Worm (Caenorhabditis elegans): Measurements from ENCODE around the gene ZC404.1.

DNA sequence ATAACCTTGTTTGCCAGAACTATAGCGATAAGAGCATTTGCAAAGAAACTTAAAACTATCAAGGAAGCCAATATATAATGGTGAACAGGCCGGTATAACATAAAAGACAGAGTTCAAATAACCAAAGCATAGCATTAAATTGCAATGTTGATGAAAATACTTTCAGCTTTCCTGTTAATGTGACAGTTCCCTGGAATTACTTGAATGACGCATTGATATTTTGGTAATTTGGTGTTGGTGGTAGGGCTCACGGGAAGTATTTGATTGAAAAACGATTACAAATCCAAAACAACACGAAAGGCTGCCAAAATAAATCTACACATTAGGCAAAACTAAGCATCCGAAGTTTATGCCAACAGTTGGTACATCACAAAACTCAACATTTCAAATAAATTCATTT lies 15.0 kb downstream of the ZC404.1 start, which contains the start of gene dmsr-16:
- TF ChIP-seq W03F9.2 (tag; optimal IDR thresholded peaks at IDR 0.05) (no peak), him-1 (tag; optimal IDR thresholded peaks at IDR 0.05) (no peak)
